Worm (Caenorhabditis elegans) whole organism, mixed stage, embryonic: ENCODE data around the gene memi-1.

Source experiments
- M03D4.4 ChIP-seq: sonication (generic microtip); optimal IDR thresholded peaks from 2 replicates; lab custom pipeline; 2017; ENCODE audit warnings: mild to moderate bottlenecking, missing genetic modification characterization, missing compliant biosample characterization
- bed-3 ChIP-seq: fragments of 200-800 bp; sonication (Bioruptor generic); optimal IDR thresholded peaks from 3 replicates; lab custom pipeline; 2018; ENCODE audit warnings: mild to moderate bottlenecking, missing genetic modification characterization, moderate library complexity, missing compliant biosample characterization
- blmp-1 ChIP-seq: fragments of 150-350 bp; optimal IDR thresholded peaks from 2 replicates; lab custom pipeline; 2014; ENCODE audit warnings: missing biosample characterization, missing genetic modification characterization
- ceh-39 ChIP-seq: fragments of 150-350 bp; optimal IDR thresholded peaks from 2 replicates; lab custom pipeline; 2014; ENCODE audit warnings: missing biosample characterization, missing genetic modification characterization
- ceh-43 ChIP-seq: fragments of 200-800 bp; sonication (Bioruptor generic); optimal IDR thresholded peaks from 2 replicates; lab custom pipeline; 2018; ENCODE audit warnings: mild to moderate bottlenecking, missing genetic modification characterization, moderate library complexity, missing compliant biosample characterization
- ceh-83 ChIP-seq: fragments of 200-800 bp; sonication (Bioruptor generic); optimal IDR thresholded peaks from 2 replicates; lab custom pipeline; 2018; ENCODE audit warnings: mild to moderate bottlenecking, missing genetic modification characterization, missing compliant biosample characterization
- ces-1 ChIP-seq: fragments of 150-350 bp; optimal IDR thresholded peaks from 2 replicates; lab custom pipeline; 2014; ENCODE audit warnings: missing biosample characterization, missing genetic modification reagents, missing genetic modification characterization
- cnd-1 ChIP-seq: fragments of 200-800 bp; sonication (Bioruptor generic); optimal IDR thresholded peaks from 2 replicates; lab custom pipeline; 2018; ENCODE audit warnings: mild to moderate bottlenecking, missing genetic modification characterization, missing compliant biosample characterization
- drap-1 ChIP-seq: fragments of 200-800 bp; sonication (Bioruptor generic); optimal IDR thresholded peaks from 3 replicates; lab custom pipeline; 2018; ENCODE audit warnings: mild to moderate bottlenecking, missing genetic modification characterization, missing compliant biosample characterization
- elt-3 ChIP-seq: fragments of 150-350 bp; optimal IDR thresholded peaks from 2 replicates; lab custom pipeline; 2014; ENCODE audit warnings: missing biosample characterization, missing genetic modification characterization
- flh-1 ChIP-seq: fragments of 200-800 bp; sonication (Bioruptor generic); optimal IDR thresholded peaks from 2 replicates; lab custom pipeline; 2018; ENCODE audit warnings: mild to moderate bottlenecking, missing genetic modification characterization, moderate library complexity, missing compliant biosample characterization
- ham-2 ChIP-seq: fragments of 200-800 bp; sonication (Bioruptor generic); optimal IDR thresholded peaks from 2 replicates; lab custom pipeline; 2018; ENCODE audit warnings: mild to moderate bottlenecking, missing genetic modification characterization, missing compliant biosample characterization
- hlh-1 ChIP-seq: fragments of 150-350 bp; optimal IDR thresholded peaks from 2 replicates; lab custom pipeline; 2014; ENCODE audit warnings: missing biosample characterization, missing genetic modification reagents, missing genetic modification characterization
- lin-13 ChIP-seq: fragments of 150-350 bp; optimal IDR thresholded peaks from 2 replicates; lab custom pipeline; 2014; ENCODE audit warnings: missing biosample characterization, missing genetic modification characterization
- lin-32 ChIP-seq: fragments of 200-800 bp; sonication (Bioruptor generic); optimal IDR thresholded peaks from 2 replicates; lab custom pipeline; 2018; ENCODE audit warnings: mild to moderate bottlenecking, missing genetic modification characterization, missing compliant biosample characterization
- lsy-2 ChIP-seq: fragments of 150-350 bp; optimal IDR thresholded peaks from 2 replicates; lab custom pipeline; 2014; ENCODE audit warnings: missing biosample characterization, missing genetic modification characterization
- mab-5 ChIP-seq: fragments of 150-350 bp; optimal IDR thresholded peaks from 2 replicates; lab custom pipeline; 2014; ENCODE audit warnings: missing biosample characterization, missing genetic modification characterization
- mep-1 ChIP-seq: fragments of 150-350 bp; optimal IDR thresholded peaks from 2 replicates; lab custom pipeline; 2017; ENCODE audit warnings: missing biosample characterization, missing genetic modification reagents, missing genetic modification characterization, inconsistent platforms
- mls-2 ChIP-seq: sonication (generic microtip); optimal IDR thresholded peaks from 2 replicates; lab custom pipeline; 2016; ENCODE audit warnings: mild to moderate bottlenecking, missing genetic modification characterization, moderate library complexity, missing compliant biosample characterization
- nhr-12 ChIP-seq: fragments of 150-350 bp; optimal IDR thresholded peaks from 2 replicates; lab custom pipeline; 2014; ENCODE audit warnings: missing biosample characterization, missing genetic modification characterization
- nhr-237 ChIP-seq: fragments of 150-350 bp; optimal IDR thresholded peaks from 2 replicates; lab custom pipeline; 2014; ENCODE audit warnings: missing biosample characterization, missing genetic modification characterization
- nhr-28 ChIP-seq: fragments of 150-350 bp; optimal IDR thresholded peaks from 2 replicates; lab custom pipeline; 2014; ENCODE audit warnings: missing biosample characterization, missing genetic modification characterization
- nhr-76 ChIP-seq: sonication (generic microtip); optimal IDR thresholded peaks from 2 replicates; lab custom pipeline; 2017; ENCODE audit warnings: missing biosample characterization, missing genetic modification characterization
- pha-4 ChIP-seq: fragments of 150-350 bp; optimal IDR thresholded peaks from 2 replicates; lab custom pipeline; 2018; ENCODE audit warnings: missing biosample characterization, missing genetic modification reagents, missing genetic modification characterization
- snpc-4 ChIP-seq: fragments of 150-350 bp; optimal IDR thresholded peaks from 2 replicates; lab custom pipeline; 2014; ENCODE audit warnings: missing biosample characterization, missing genetic modification characterization
- sptf-1 ChIP-seq: sonication (generic microtip); optimal IDR thresholded peaks from 2 replicates; lab custom pipeline; 2017; ENCODE audit warnings: mild to moderate bottlenecking, missing genetic modification characterization, moderate library complexity, missing compliant biosample characterization
- unc-120 ChIP-seq: sonication (generic microtip); optimal IDR thresholded peaks from 2 replicates; lab custom pipeline; 2017; ENCODE audit warnings: missing genetic modification characterization, missing compliant biosample characterization; ENCODE audit not compliant: poor library complexity, severe bottlenecking
- unc-39 ChIP-seq: fragments of 150-350 bp; optimal IDR thresholded peaks from 2 replicates; lab custom pipeline; 2014; ENCODE audit warnings: missing biosample characterization, missing genetic modification characterization
- zip-8 ChIP-seq: fragments of 150-350 bp; optimal IDR thresholded peaks from 2 replicates; lab custom pipeline; 2014; ENCODE audit warnings: missing biosample characterization, missing genetic modification characterization
- ztf-11 ChIP-seq: fragments of 150-350 bp; optimal IDR thresholded peaks from 2 replicates; lab custom pipeline; 2014; ENCODE audit warnings: missing biosample characterization, missing genetic modification characterization

memi-1 gene

ce11 chrIV:4749728-4750278, 10.4 kb downstream of the memi-1 start, which contains the start of the genes rpl-20 and Y17G9B.5 (continued):
- TF ChIP-seq nhr-237 (tag; lab: Kevin White, UChicago) (peak; percentile 99), ceh-39 (peak; percentile 100)
- TF ChIP-seq, all 35 proteins: peak for 30

ce11 chrIV:4749155-4749554, 11.1 kb downstream of the memi-1 start:
- TF ChIP-seq lin-13 (tag; lab: Kevin White, UChicago) (no peak), zip-8 (tag; lab: Kevin White, UChicago) (no peak), flh-1 (no peak), ces-1 (GFP tag; lab: Kevin White, UChicago) (no peak), ham-2 (GFP tag; lab: Kevin White, UChicago) (no peak), mab-5 (tag; lab: Kevin White, UChicago) (no peak), nhr-237 (tag; lab: Kevin White, UChicago) (no peak)

- TF ChIP-seq bed-3 (GFP tag; lab: Kevin White, UChicago) (no peak), snpc-4 (no peak), nhr-76 (no peak), nhr-28 (no peak), ham-2 (GFP tag; lab: Kevin White, UChicago) (no peak), flh-1 (peak; percentile 4), sptf-1 (peak; percentile 58), drap-1 (peak; percentile 33), ceh-43 (GFP tag; lab: Kevin White, UChicago) (no peak), nhr-12 (tag; lab: Kevin White, UChicago) (no peak), ces-1 (GFP tag; lab: Kevin White, UChicago) (peak; percentile 22), lsy-2 (tag; lab: Kevin White, UChicago) (peak; percentile 76), mep-1 (tag; lab: Kevin White, UChicago) (peak; percentile 55), unc-120 (no peak), mls-2 (tag; lab: Kevin White, UChicago) (no peak), ztf-11 (tag; lab: Kevin White, UChicago) (no peak), ceh-83 (GFP tag; lab: Kevin White, UChicago) (no peak), nhr-237 (tag; lab: Kevin White, UChicago) (peak; percentile 6), cnd-1 (tag; lab: Kevin White, UChicago) (no peak), pha-4 (tag; lab: Kevin White, UChicago) (peak; percentile 22), zip-8 (tag; lab: Kevin White, UChicago) (peak; percentile 30), M03D4.4 (peak; percentile 31)
- TF ChIP-seq, all 35 proteins: peak for 10
These were observed 11.7 kb downstream of the memi-1 start, which contains the start of gene cyc-2.1 for ce11 chrIV:4748408-4749105. Gene cyc-2.1, minus strand, starts transcription at chrIV:4749012.

- TF ChIP-seq drap-1 (no peak), hlh-1 (peak; percentile 30), ceh-39 (no peak), ztf-11 (tag; lab: Kevin White, UChicago) (no peak), nhr-12 (tag; lab: Kevin White, UChicago) (no peak), unc-39 (no peak), blmp-1 (no peak)
These were observed 12.7 kb downstream of the memi-1 start, which contains the start of gene tctn-1 for ce11 chrIV:4747553-4747952. Gene tctn-1, minus strand, starts transcription at chrIV:4747832.

- TF ChIP-seq ces-1 (GFP tag; lab: Kevin White, UChicago) (peak; percentile 49), lin-13 (tag; lab: Kevin White, UChicago) (peak; percentile 68), nhr-237 (tag; lab: Kevin White, UChicago) (peak; percentile 33), lsy-2 (tag; lab: Kevin White, UChicago) (peak; percentile 83), nhr-76 (no peak), mep-1 (tag; lab: Kevin White, UChicago) (peak; percentile 68), pha-4 (tag; lab: Kevin White, UChicago) (peak; percentile 1), drap-1 (no peak), ceh-83 (GFP tag; lab: Kevin White, UChicago) (no peak)
These were observed 14.8 kb downstream of the memi-1 start, which contains the start of gene timm-17B.1 for ce11 chrIV:4745422-4745821. Gene timm-17B.1, minus strand, starts transcription at chrIV:4745492.

ce11 chrIV:4744167-4744566, 16.1 kb downstream of the memi-1 start, which contains the start of gene hoe-1:
Gene hoe-1, minus strand, starts transcription at chrIV:4744267.
- TF ChIP-seq ham-2 (GFP tag; lab: Kevin White, UChicago) (no peak), hlh-1 (no peak), drap-1 (no peak), mls-2 (tag; lab: Kevin White, UChicago) (no peak), ces-1 (GFP tag; lab: Kevin White, UChicago) (no peak), snpc-4 (no peak), ztf-11 (tag; lab: Kevin White, UChicago) (no peak), bed-3 (GFP tag; lab: Kevin White, UChicago) (no peak), mep-1 (tag; lab: Kevin White, UChicago) (no peak), blmp-1 (no peak), lin-32 (GFP tag; lab: Kevin White, UChicago) (no peak), nhr-237 (tag; lab: Kevin White, UChicago) (no peak), elt-3 (tag; lab: Kevin White, UChicago) (no peak), pha-4 (tag; lab: Kevin White, UChicago) (no peak), mab-5 (tag; lab: Kevin White, UChicago) (no peak)
